Fruit fly (Drosophila melanogaster) whole organism, embryonic: Measurements from ENCODE around the gene CG32026.

Source experiments
- ATbp ChIP-seq: fragments of 200-800 bp; sonication (Bioruptor generic); optimal IDR thresholded peaks from 2 replicates; lab custom pipeline; 2017; ENCODE audit warnings: missing biosample characterization, mild to moderate bottlenecking, missing genetic modification characterization, missing genetic modification reagents
- Atf3 ChIP-seq: fragments of 200-800 bp; sonication (Bioruptor generic); optimal IDR thresholded peaks from 3 replicates; lab custom pipeline; 2016; ENCODE audit warnings: missing biosample characterization, missing genetic modification characterization
- BEAF-32 ChIP-seq: fragments of 200-800 bp; sonication (Bioruptor generic); optimal IDR thresholded peaks from 3 replicates; lab custom pipeline; 2017; ENCODE audit warnings: missing biosample characterization, missing genetic modification characterization, mild to moderate bottlenecking, moderate library complexity, missing genetic modification reagents
- Bteb2 ChIP-seq: fragments of 200-800 bp; sonication (Bioruptor generic); optimal IDR thresholded peaks from 2 replicates; lab custom pipeline; 2016; ENCODE audit warnings: missing biosample characterization, missing genetic modification characterization
- CG1024 ChIP-seq: fragments of 200-800 bp; sonication (Bioruptor generic); IDR thresholded peaks from 2 replicates; pipeline ENCODE4 v1.3.6; 2022; ENCODE audit warnings: missing biosample characterization, missing genetic modification characterization
- CG14014 ChIP-seq: fragments of 200-800 bp; sonication (Bioruptor generic); IDR thresholded peaks from 2 replicates; pipeline ENCODE4 v1.3.6; 2022; ENCODE audit warnings: missing biosample characterization, missing genetic modification characterization
- CG16813 ChIP-seq: fragments of 200-800 bp; sonication (Bioruptor generic); IDR thresholded peaks from 3 replicates; pipeline ENCODE4 v1.3.6; 2022; ENCODE audit warnings: missing biosample characterization, missing genetic modification characterization; ENCODE audit not compliant: partially characterized antibody
- CG17328 ChIP-seq: fragments of 200-800 bp; sonication (Bioruptor generic); IDR thresholded peaks from 2 replicates; pipeline ENCODE4 v1.3.6; 2022; ENCODE audit warnings: missing biosample characterization, missing genetic modification characterization
- CG32532 ChIP-seq: fragments of 200-800 bp; sonication (Bioruptor generic); IDR thresholded peaks from 2 replicates; pipeline ENCODE4 v1.3.6; 2022; ENCODE audit warnings: missing biosample characterization, missing genetic modification characterization
- CG3407 ChIP-seq: fragments of 200-800 bp; sonication (Bioruptor generic); optimal IDR thresholded peaks from 2 replicates; lab custom pipeline; 2018; ENCODE audit warnings: missing biosample characterization, mild to moderate bottlenecking, missing genetic modification characterization
- CG3847 ChIP-seq: fragments of 200-800 bp; sonication (Bioruptor generic); IDR thresholded peaks from 2 replicates; pipeline ENCODE4 v1.3.6; 2022; ENCODE audit warnings: missing biosample characterization, missing genetic modification characterization
- CG4854 ChIP-seq: fragments of 200-800 bp; sonication (Bioruptor generic); optimal IDR thresholded peaks from 2 replicates; lab custom pipeline; 2016; ENCODE audit warnings: missing biosample characterization, missing genetic modification characterization, inconsistent platforms
- CG6254 ChIP-seq: fragments of 200-800 bp; sonication (Bioruptor generic); optimal IDR thresholded peaks from 3 replicates; lab custom pipeline; 2017; ENCODE audit warnings: mild to moderate bottlenecking, missing biosample characterization, missing genetic modification reagents, missing genetic modification characterization
- CG6689 ChIP-seq: fragments of 200-800 bp; sonication (Bioruptor generic); IDR thresholded peaks from 2 replicates; pipeline ENCODE4 v1.3.6; 2022; ENCODE audit warnings: missing biosample characterization, missing genetic modification characterization
- CG6854 ChIP-seq: fragments of 200-800 bp; sonication (Bioruptor generic); optimal IDR thresholded peaks from 3 replicates; lab custom pipeline; 2017; ENCODE audit warnings: missing biosample characterization, mild to moderate bottlenecking, missing genetic modification characterization
- CG7786 ChIP-seq: fragments of 200-800 bp; sonication (Bioruptor generic); optimal IDR thresholded peaks from 2 replicates; lab custom pipeline; 2016; ENCODE audit warnings: missing biosample characterization, missing genetic modification characterization
- CG8290 ChIP-seq, 3 experiments: fragments of 200-800 bp; sonication (Bioruptor generic); optimal IDR thresholded peaks; 2 replicates each; lab custom pipeline; 2016 to 2019; ENCODE audit warnings: missing biosample characterization in 3 of 3, missing genetic modification characterization in 3 of 3, mild to moderate bottlenecking in 2 of 3, moderate library complexity in 1 of 3
- CG8765 ChIP-seq: fragments of 200-800 bp; sonication (Bioruptor generic); IDR thresholded peaks from 2 replicates; pipeline ENCODE4 v1.3.6; 2022; ENCODE audit warnings: missing biosample characterization, missing genetic modification characterization
- Eip74EF ChIP-seq, 2 experiments: fragments of 200-800 bp in 1 of 2; fragments of >200 bp in 1 of 2; sonication (Bioruptor generic) in 1 of 2; optimal IDR thresholded peaks; 2 replicates each; lab custom pipeline; 2017 to 2019; ENCODE audit warnings: missing biosample characterization in 2 of 2, missing genetic modification characterization in 2 of 2, mild to moderate bottlenecking in 1 of 2, moderate library complexity in 1 of 2
- Fer3 ChIP-seq: fragments of 200-800 bp; sonication (Bioruptor generic); optimal IDR thresholded peaks from 2 replicates; lab custom pipeline; 2018; ENCODE audit warnings: missing biosample characterization, mild to moderate bottlenecking, missing genetic modification characterization, moderate library complexity
- Med ChIP-seq: fragments of 200-800 bp; sonication (Bioruptor generic); peaks from one replicate; lab custom pipeline; 2016; ENCODE audit warnings: missing biosample characterization, missing genetic modification characterization, mild to moderate bottlenecking, inconsistent platforms, moderate library complexity
- NK7.1 ChIP-seq: fragments of 200-800 bp; sonication (Bioruptor generic); optimal IDR thresholded peaks from 3 replicates; lab custom pipeline; 2016; ENCODE audit warnings: missing biosample characterization, missing genetic modification characterization
- PHDP ChIP-seq: fragments of 200-800 bp; sonication (Bioruptor generic); optimal IDR thresholded peaks from 3 replicates; lab custom pipeline; 2018; ENCODE audit warnings: missing biosample characterization, mild to moderate bottlenecking, missing genetic modification characterization, moderate library complexity
- Sry-β ChIP-seq: fragments of 200-800 bp; sonication (Bioruptor generic); optimal IDR thresholded peaks from 2 replicates; lab custom pipeline; 2018; ENCODE audit warnings: missing biosample characterization, mild to moderate bottlenecking, missing genetic modification characterization, moderate library complexity
- ato ChIP-seq: fragments of 200-800 bp; sonication (Bioruptor generic); IDR thresholded peaks from 2 replicates; pipeline ENCODE4 v1.3.6; 2022; ENCODE audit warnings: missing biosample characterization, missing genetic modification characterization; ENCODE audit not compliant: partially characterized antibody
- cg ChIP-seq: fragments of 200-800 bp; sonication (Bioruptor generic); optimal IDR thresholded peaks from 3 replicates; lab custom pipeline; 2019; ENCODE audit warnings: missing biosample characterization, mild to moderate bottlenecking, missing genetic modification characterization, moderate library complexity
- dm ChIP-seq: fragments of 200-800 bp; sonication (Bioruptor generic); optimal IDR thresholded peaks from 3 replicates; lab custom pipeline; 2016; ENCODE audit warnings: missing biosample characterization, missing genetic modification characterization
- dmrt11E ChIP-seq: fragments of 200-800 bp; sonication (Bioruptor generic); optimal IDR thresholded peaks from 3 replicates; lab custom pipeline; 2018; ENCODE audit warnings: missing biosample characterization, mild to moderate bottlenecking, missing genetic modification characterization, moderate library complexity
- eve ChIP-seq, 2 experiments: fragments of >200 bp; optimal IDR thresholded peaks; 2 replicates each; lab custom pipeline; 2017; ENCODE audit warnings: missing biosample characterization in 2 of 2, missing genetic modification characterization in 2 of 2
- exex ChIP-seq: fragments of 200-800 bp; sonication (Bioruptor generic); optimal IDR thresholded peaks from 4 replicates; lab custom pipeline; 2018; ENCODE audit warnings: missing biosample characterization, mild to moderate bottlenecking, missing genetic modification characterization, moderate library complexity
- fd3F ChIP-seq: fragments of 200-800 bp; sonication (Bioruptor generic); optimal IDR thresholded peaks from 2 replicates; lab custom pipeline; 2018; ENCODE audit warnings: missing biosample characterization, mild to moderate bottlenecking, missing genetic modification characterization, moderate library complexity
- gsb ChIP-seq: fragments of 200-800 bp; sonication (Bioruptor generic); IDR thresholded peaks from 2 replicates; pipeline ENCODE4 v1.3.6; 2022; ENCODE audit warnings: missing biosample characterization, missing genetic modification characterization
- gsb-n ChIP-seq: fragments of 200-800 bp; sonication (Bioruptor generic); optimal IDR thresholded peaks from 3 replicates; lab custom pipeline; 2018; ENCODE audit warnings: missing biosample characterization, mild to moderate bottlenecking, missing genetic modification characterization
- kni ChIP-seq: fragments of 200-800 bp; sonication (Bioruptor generic); optimal IDR thresholded peaks from 3 replicates; lab custom pipeline; 2017; ENCODE audit warnings: mild to moderate bottlenecking, missing biosample characterization, missing genetic modification reagents, missing genetic modification characterization
- lmd ChIP-seq: fragments of 200-800 bp; sonication (Bioruptor generic); IDR thresholded peaks from 2 replicates; pipeline ENCODE4 v1.3.6; 2022; ENCODE audit warnings: missing biosample characterization, missing genetic modification characterization
- lov ChIP-seq, 2 experiments: fragments of 200-800 bp in 1 of 2; fragments of >200 bp in 1 of 2; sonication (Bioruptor generic) in 1 of 2; IDR thresholded peaks in 1 of 2; optimal IDR thresholded peaks in 1 of 2; 2 replicates in 1 of 2; 3 replicates in 1 of 2; pipeline versions ENCODE4 v1.3.6 to Lab custom; 2017 to 2022; ENCODE audit warnings: missing biosample characterization in 1 of 2, missing genetic modification characterization in 1 of 2
- nmo ChIP-seq: fragments of 200-800 bp; sonication (Bioruptor generic); optimal IDR thresholded peaks from 2 replicates; lab custom pipeline; 2018; ENCODE audit warnings: missing biosample characterization, mild to moderate bottlenecking, missing genetic modification characterization, moderate library complexity
- otp ChIP-seq: fragments of 200-800 bp; sonication (Bioruptor generic); IDR thresholded peaks from 3 replicates; pipeline ENCODE4, ENCODE4 v1.3.6; 2022; ENCODE audit warnings: missing biosample characterization, missing genetic modification characterization
- pan ChIP-seq, 4 experiments: fragments of >200 bp in 3 of 4; fragments of 200-800 bp in 1 of 4; sonication (Bioruptor generic) in 1 of 4; optimal IDR thresholded peaks in 3 of 4; IDR thresholded peaks in 1 of 4; 2 replicates each; pipeline versions ENCODE4 v1.3.6 to Lab custom; 2017 to 2022; ENCODE audit warnings: missing biosample characterization in 2 of 4, missing genetic modification characterization in 2 of 4, mixed read lengths in 1 of 4
- pfk ChIP-seq: fragments of 200-800 bp; sonication (Bioruptor generic); optimal IDR thresholded peaks from 2 replicates; lab custom pipeline; 2018; ENCODE audit warnings: missing biosample characterization, mild to moderate bottlenecking, missing genetic modification characterization, moderate library complexity
- ro ChIP-seq: fragments of 200-800 bp; sonication (Bioruptor generic); IDR thresholded peaks from 2 replicates; pipeline ENCODE4 v1.3.6; 2022; ENCODE audit warnings: missing biosample characterization, missing genetic modification characterization
- sens ChIP-seq: fragments of 200-800 bp; sonication (Bioruptor generic); peaks from one replicate; lab custom pipeline; 2016; ENCODE audit warnings: missing biosample characterization, missing genetic modification characterization
- shn ChIP-seq: fragments of 200-800 bp; sonication (Bioruptor generic); optimal IDR thresholded peaks from 3 replicates; lab custom pipeline; 2016; ENCODE audit warnings: missing biosample characterization, missing genetic modification characterization
- sqz ChIP-seq: fragments of 200-800 bp; sonication (Bioruptor generic); optimal IDR thresholded peaks from 3 replicates; lab custom pipeline; 2018; ENCODE audit warnings: missing biosample characterization, mild to moderate bottlenecking, missing genetic modification characterization
- ttk ChIP-seq: fragments of 200-800 bp; sonication (Bioruptor generic); IDR thresholded peaks from 2 replicates; pipeline ENCODE4 v2.1.2; 2022; ENCODE audit warnings: missing biosample characterization, missing genetic modification characterization
- unpg ChIP-seq: fragments of 200-800 bp; sonication (Bioruptor generic); optimal IDR thresholded peaks from 3 replicates; lab custom pipeline; 2018; ENCODE audit warnings: missing biosample characterization, mild to moderate bottlenecking, missing genetic modification characterization, moderate library complexity
- z ChIP-seq: fragments of 200-800 bp; sonication (Bioruptor generic); IDR thresholded peaks from 3 replicates; pipeline ENCODE4 v1.3.6; 2022; ENCODE audit warnings: missing biosample characterization, missing genetic modification characterization
- zf30C ChIP-seq: fragments of 200-800 bp; sonication (Bioruptor generic); optimal IDR thresholded peaks from 3 replicates; lab custom pipeline; 2018; ENCODE audit warnings: missing biosample characterization, mild to moderate bottlenecking, missing genetic modification characterization
- zfh1 ChIP-seq: fragments of 200-800 bp; sonication (Bioruptor generic); IDR thresholded peaks from 3 replicates; pipeline ENCODE4 v1.3.6; 2022; ENCODE audit warnings: missing biosample characterization, missing genetic modification characterization

The CG32026 gene

DNA sequence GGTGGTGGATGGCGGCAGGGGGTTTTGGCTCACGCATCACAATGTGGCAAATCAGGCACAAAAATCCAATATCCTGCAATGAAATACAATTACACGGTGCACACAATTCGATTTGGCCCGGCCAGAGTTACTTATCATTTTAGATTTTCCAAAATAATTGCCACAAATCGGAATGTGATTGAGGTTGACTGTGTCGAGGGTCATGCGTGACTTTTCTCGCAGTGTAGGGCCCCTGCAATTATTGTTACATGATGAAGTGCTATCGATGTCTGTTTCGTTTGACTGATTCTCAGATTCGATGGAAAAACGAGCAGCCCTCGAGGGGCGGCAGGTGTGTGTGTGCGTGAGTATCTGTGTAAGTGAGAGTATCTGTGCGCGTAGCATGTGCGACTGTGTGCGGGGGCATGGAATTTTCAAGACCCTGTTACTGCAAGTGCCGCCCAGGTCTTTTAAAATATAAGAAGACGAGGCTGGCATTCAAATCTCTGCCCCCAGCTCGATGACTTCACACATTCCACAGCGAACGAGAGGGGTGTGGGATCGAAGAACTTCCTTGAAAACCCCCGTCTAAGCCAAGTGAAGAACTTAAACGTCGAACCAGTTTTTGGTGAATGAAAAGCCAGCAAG lies 11.7 kb upstream of the CG32026 start (continued):
- TF ChIP-seq cg: peak; percentile 39
- no peak for TF ChIP-seq nmo (GFP tag; lab: Kevin White, UChicago)
- TF ChIP-seq CG8290 (GFP tag; optimal IDR thresholded peaks at IDR 0.05; lab: Kevin White, UChicago): no peak
- no peak for TF ChIP-seq CG8290 (tag; optimal IDR thresholded peaks at IDR 0.05; lab: Kevin White, UChicago)
- no peak for TF ChIP-seq ato (GFP tag; lab: Robert Waterston, UW)
- TF ChIP-seq sqz: no peak
- peak; percentile 74 for TF ChIP-seq zf30C (GFP tag; lab: Kevin White, UChicago)
- no peak for TF ChIP-seq CG6854 (GFP tag; lab: Kevin White, UChicago)
- TF ChIP-seq gsb-n: peak; percentile 33
- no peak for TF ChIP-seq pfk (GFP tag; lab: Kevin White, UChicago)
- peak; percentile 68 for TF ChIP-seq sens
- no peak for TF ChIP-seq CG8765 (GFP tag; lab: Robert Waterston, UW)
- no peak for TF ChIP-seq Eip74EF (GFP tag; optimal IDR thresholded peaks at IDR 0.05; lab: Kevin White, UChicago)
- no peak for TF ChIP-seq shn (GFP tag; lab: Kevin White, UChicago)
- no peak for TF ChIP-seq Sry-β (GFP tag; lab: Kevin White, UChicago)
- 0 out of 3 replicates have a peak, but pooled peaks have one; percentile 2 for TF ChIP-seq CG16813 (GFP tag; lab: Robert Waterston, UW)
- no peak for TF ChIP-seq NK7.1 (GFP tag; lab: Kevin White, UChicago)
- TF ChIP-seq Atf3 (GFP tag; lab: Kevin White, UChicago): no peak
- TF ChIP-seq CG32532 (GFP tag; lab: Robert Waterston, UW): no peak
- no peak for TF ChIP-seq lov (optimal IDR thresholded peaks at IDR 0.05; lab: Kevin White, UChicago)
- no peak for TF ChIP-seq lov (GFP tag; IDR thresholded peaks at IDR 0.05; lab: Robert Waterston, UW)
- no peak for TF ChIP-seq unpg (GFP tag; lab: Kevin White, UChicago)
- no peak for TF ChIP-seq eve (GFP tag; optimal IDR thresholded peaks at IDR 0.05; lab: Kevin White, UChicago)
- no peak for TF ChIP-seq Bteb2
- TF ChIP-seq ro (GFP tag; lab: Robert Waterston, UW): no peak
- no peak for TF ChIP-seq dmrt11E
- no peak for TF ChIP-seq lmd (GFP tag; lab: Robert Waterston, UW)
- TF ChIP-seq z (GFP tag; lab: Robert Waterston, UW): no peak
- no peak for TF ChIP-seq dm (GFP tag; lab: Kevin White, UChicago)
- TF ChIP-seq CG7786: no peak
- TF ChIP-seq CG1024 (GFP tag; lab: Robert Waterston, UW): no peak
- no peak for TF ChIP-seq CG4854 (GFP tag; lab: Kevin White, UChicago)
- no peak for TF ChIP-seq CG3407 (GFP tag; lab: Kevin White, UChicago)
- TF ChIP-seq CG14014 (GFP tag; lab: Robert Waterston, UW): no peak
- no peak for TF ChIP-seq pan (optimal IDR thresholded peaks at IDR 0.05; lab: Kevin White, UChicago)
- no peak for TF ChIP-seq pan (GFP tag; optimal IDR thresholded peaks at IDR 0.05 in 1 of 2, IDR thresholded peaks at IDR 0.05 in 1 of 2)
- no peak for TF ChIP-seq kni (GFP tag; lab: Kevin White, UChicago)
- no peak for TF ChIP-seq CG3847 (GFP tag; lab: Robert Waterston, UW)
- TF ChIP-seq Med (GFP tag; lab: Kevin White, UChicago): peak; percentile 66
- TF ChIP-seq PHDP (tag; lab: Kevin White, UChicago): no peak
- TF ChIP-seq otp (GFP tag; lab: Robert Waterston, UW): no peak
- TF ChIP-seq CG17328 (GFP tag; lab: Robert Waterston, UW): no peak
- TF ChIP-seq CG6689: no peak
- TF ChIP-seq fd3F (GFP tag; lab: Kevin White, UChicago): no peak
- peak; percentile 19; the same call in 1 of the 3 replicates for TF ChIP-seq zfh1 (GFP tag; lab: Robert Waterston, UW)
- TF ChIP-seq BEAF-32: no peak
- TF ChIP-seq ttk: no peak
- no peak for TF ChIP-seq ATbp (GFP tag; lab: Kevin White, UChicago)
- no peak for TF ChIP-seq Fer3 (tag; lab: Kevin White, UChicago)
- no peak for TF ChIP-seq CG6254 (GFP tag; lab: Kevin White, UChicago)
- TF ChIP-seq exex (tag; lab: Kevin White, UChicago): no peak
- no peak for TF ChIP-seq gsb (GFP tag; lab: Robert Waterston, UW)
